Fruit fly (Drosophila melanogaster) whole organism, prepupa: ENCODE measurements around the gene CG13365.

Source experiments
- CG10631 ChIP-seq: fragments of 200-800 bp; sonication (Bioruptor generic); optimal IDR thresholded peaks from 2 replicates; lab custom pipeline; 2016; ENCODE audit warnings: missing biosample characterization, missing genetic modification characterization
- CG10669 ChIP-seq: fragments of 200-800 bp; sonication (Bioruptor generic); optimal IDR thresholded peaks from 3 replicates; lab custom pipeline; 2018; ENCODE audit warnings: missing biosample characterization, mild to moderate bottlenecking, missing genetic modification characterization, moderate library complexity
- CG11762 ChIP-seq: fragments of 200-800 bp; sonication (Bioruptor generic); optimal IDR thresholded peaks from 3 replicates; lab custom pipeline; 2016; ENCODE audit warnings: missing biosample characterization, missing genetic modification characterization; ENCODE audit not compliant: insufficient read depth
- CG11902 ChIP-seq: fragments of 200-800 bp; sonication (Bioruptor generic); optimal IDR thresholded peaks from 3 replicates; lab custom pipeline; 2016; ENCODE audit warnings: missing biosample characterization, missing genetic modification characterization
- CG16779 ChIP-seq: fragments of 200-800 bp; sonication (Bioruptor generic); optimal IDR thresholded peaks from 3 replicates; lab custom pipeline; 2017; ENCODE audit warnings: missing biosample characterization, mild to moderate bottlenecking, missing genetic modification characterization
- CG3032 ChIP-seq: fragments of 200-800 bp; optimal IDR thresholded peaks from 2 replicates; lab custom pipeline; 2019; ENCODE audit warnings: missing biosample characterization, mild to moderate bottlenecking, missing genetic modification characterization, moderate library complexity
- CG31627 ChIP-seq: fragments of 200-800 bp; sonication (Bioruptor generic); optimal IDR thresholded peaks from 3 replicates; lab custom pipeline; 2016; ENCODE audit warnings: missing biosample characterization, missing genetic modification characterization
- CG34406 ChIP-seq: fragments of 200-800 bp; sonication (Bioruptor generic); optimal IDR thresholded peaks from 3 replicates; lab custom pipeline; 2016; ENCODE audit warnings: missing biosample characterization, missing genetic modification characterization
- CG4318 ChIP-seq: fragments of 200-800 bp; sonication (Bioruptor generic); optimal IDR thresholded peaks from 3 replicates; lab custom pipeline; 2017; ENCODE audit warnings: missing biosample characterization, mild to moderate bottlenecking, missing genetic modification characterization
- CG6163 ChIP-seq: fragments of 200-800 bp; sonication (Bioruptor generic); IDR thresholded peaks from 3 replicates; pipeline ENCODE4 v1.3.6; 2022; ENCODE audit warnings: missing biosample characterization, missing genetic modification characterization
- CG6276 ChIP-seq: fragments of 200-800 bp; sonication (Bioruptor generic); optimal IDR thresholded peaks from 2 replicates; lab custom pipeline; 2017; ENCODE audit warnings: missing biosample characterization, mild to moderate bottlenecking, missing genetic modification characterization
- CG6792 ChIP-seq: fragments of 200-800 bp; sonication (Bioruptor generic); optimal IDR thresholded peaks from 3 replicates; lab custom pipeline; 2016; ENCODE audit warnings: missing biosample characterization, missing genetic modification characterization
- CG6808 ChIP-seq: fragments of 200-800 bp; sonication (Bioruptor generic); optimal IDR thresholded peaks from 3 replicates; lab custom pipeline; 2017; ENCODE audit warnings: missing biosample characterization, missing genetic modification characterization, mild to moderate bottlenecking, moderate library complexity, missing genetic modification reagents
- CG6854 ChIP-seq: fragments of 200-800 bp; sonication (Bioruptor generic); optimal IDR thresholded peaks from 2 replicates; lab custom pipeline; 2017; ENCODE audit warnings: missing biosample characterization, mild to moderate bottlenecking, missing genetic modification characterization
- CG7368 ChIP-seq: fragments of 200-800 bp; sonication (Bioruptor generic); optimal IDR thresholded peaks from 3 replicates; lab custom pipeline; 2016; ENCODE audit warnings: missing biosample characterization, missing genetic modification characterization
- CG8119 ChIP-seq: fragments of 200-800 bp; sonication (Bioruptor generic); IDR thresholded peaks from 3 replicates; pipeline ENCODE4 v1.3.6; 2022; ENCODE audit warnings: missing biosample characterization, missing genetic modification characterization
- CG8319 ChIP-seq: fragments of 200-800 bp; sonication (Bioruptor generic); optimal IDR thresholded peaks from 3 replicates; lab custom pipeline; 2016; ENCODE audit warnings: missing biosample characterization, missing genetic modification characterization
- CG8632 ChIP-seq: fragments of 200-800 bp; sonication (Bioruptor generic); optimal IDR thresholded peaks from 3 replicates; lab custom pipeline; 2016; ENCODE audit warnings: missing biosample characterization, missing genetic modification characterization
- CG9139 ChIP-seq: fragments of 200-800 bp; sonication (Bioruptor generic); optimal IDR thresholded peaks from 3 replicates; lab custom pipeline; 2017; ENCODE audit warnings: missing biosample characterization, mild to moderate bottlenecking, missing genetic modification characterization
- Eip75B ChIP-seq: fragments of 200-800 bp; sonication (Bioruptor generic); optimal IDR thresholded peaks from 3 replicates; lab custom pipeline; 2016; ENCODE audit warnings: missing biosample characterization, missing genetic modification characterization
- Eip78C ChIP-seq: fragments of 200-800 bp; sonication (Bioruptor generic); peaks from one replicate; lab custom pipeline; 2016; ENCODE audit warnings: missing biosample characterization, missing genetic modification characterization
- Ets21C ChIP-seq: fragments of 200-800 bp; sonication (Bioruptor generic); optimal IDR thresholded peaks from 3 replicates; lab custom pipeline; 2016; ENCODE audit warnings: missing biosample characterization, missing genetic modification characterization
- Hr38 ChIP-seq: sonication (Bioruptor generic); optimal IDR thresholded peaks from 2 replicates; lab custom pipeline; 2016; ENCODE audit warnings: missing biosample characterization, missing genetic modification characterization
- Hr39 ChIP-seq: fragments of 200-800 bp; sonication (Bioruptor generic); optimal IDR thresholded peaks from 2 replicates; lab custom pipeline; 2016; ENCODE audit warnings: missing biosample characterization, missing genetic modification characterization
- Hr4 ChIP-seq: fragments of 200-800 bp; sonication (Bioruptor generic); optimal IDR thresholded peaks from 3 replicates; lab custom pipeline; 2016; ENCODE audit warnings: missing biosample characterization, missing genetic modification characterization
- OdsH ChIP-seq: fragments of 200-800 bp; sonication (Bioruptor generic); optimal IDR thresholded peaks from 3 replicates; lab custom pipeline; 2016; ENCODE audit warnings: missing biosample characterization, missing genetic modification characterization
- Smox ChIP-seq: fragments of 200-800 bp; sonication (Bioruptor generic); optimal IDR thresholded peaks from 3 replicates; lab custom pipeline; 2016; ENCODE audit warnings: missing biosample characterization, missing genetic modification characterization
- Sox102F ChIP-seq: fragments of 200-800 bp; sonication (Bioruptor generic); optimal IDR thresholded peaks from 2 replicates; lab custom pipeline; 2016; ENCODE audit warnings: missing biosample characterization, mild to moderate bottlenecking, missing genetic modification characterization
- Sox14 ChIP-seq: fragments of 200-800 bp; sonication (Bioruptor generic); optimal IDR thresholded peaks from 3 replicates; lab custom pipeline; 2016; ENCODE audit warnings: missing biosample characterization, missing genetic modification characterization
- Sox15 ChIP-seq: fragments of 200-800 bp; sonication (Bioruptor generic); optimal IDR thresholded peaks from 3 replicates; lab custom pipeline; 2016; ENCODE audit warnings: missing biosample characterization, missing genetic modification characterization
- acj6 ChIP-seq: fragments of 200-800 bp; sonication (Bioruptor generic); optimal IDR thresholded peaks from 3 replicates; lab custom pipeline; 2016; ENCODE audit warnings: missing biosample characterization, missing genetic modification characterization
- cyc ChIP-seq: fragments of 200-800 bp; sonication (Bioruptor generic); optimal IDR thresholded peaks from 3 replicates; lab custom pipeline; 2016; ENCODE audit warnings: missing biosample characterization, missing genetic modification characterization
- dac ChIP-seq: fragments of 200-800 bp; sonication (Bioruptor generic); optimal IDR thresholded peaks from 2 replicates; lab custom pipeline; 2017; ENCODE audit warnings: missing biosample characterization, mild to moderate bottlenecking, missing genetic modification characterization
- dsx ChIP-seq: fragments of 200-800 bp; optimal IDR thresholded peaks from 3 replicates; lab custom pipeline; 2019; ENCODE audit warnings: missing biosample characterization, mild to moderate bottlenecking, missing genetic modification characterization, moderate library complexity; ENCODE audit not compliant: poor library complexity, severe bottlenecking
- esn ChIP-seq: fragments of 200-800 bp; sonication (Bioruptor generic); optimal IDR thresholded peaks from 2 replicates; lab custom pipeline; 2016; ENCODE audit warnings: missing biosample characterization, mild to moderate bottlenecking, missing genetic modification characterization, moderate library complexity
- fkh ChIP-seq: fragments of 200-800 bp; sonication (Bioruptor generic); optimal IDR thresholded peaks from 3 replicates; lab custom pipeline; 2017; ENCODE audit warnings: missing biosample characterization, mild to moderate bottlenecking, missing genetic modification characterization, moderate library complexity
- lz ChIP-seq: fragments of 200-800 bp; sonication (Bioruptor generic); optimal IDR thresholded peaks from 3 replicates; lab custom pipeline; 2016; ENCODE audit warnings: missing biosample characterization, missing genetic modification characterization
- pdm3 ChIP-seq: fragments of 200-800 bp; sonication (Bioruptor generic); optimal IDR thresholded peaks from 3 replicates; lab custom pipeline; 2016; ENCODE audit warnings: missing biosample characterization, missing genetic modification characterization
- spab ChIP-seq: fragments of 200-800 bp; sonication (Bioruptor generic); optimal IDR thresholded peaks from 2 replicates; lab custom pipeline; 2017; ENCODE audit warnings: missing biosample characterization, mild to moderate bottlenecking, missing genetic modification characterization, missing genetic modification reagents
- svp ChIP-seq: fragments of 200-800 bp; sonication (Bioruptor generic); peaks from one replicate; lab custom pipeline; 2016; ENCODE audit warnings: missing biosample characterization, missing genetic modification characterization
- topi ChIP-seq: fragments of 200-800 bp; sonication (Bioruptor generic); optimal IDR thresholded peaks from 3 replicates; lab custom pipeline; 2016; ENCODE audit warnings: missing biosample characterization, missing genetic modification characterization
- vri ChIP-seq: fragments of 200-800 bp; sonication (Bioruptor generic); optimal IDR thresholded peaks from 3 replicates; lab custom pipeline; 2016; ENCODE audit warnings: missing biosample characterization, mild to moderate bottlenecking, missing genetic modification characterization

CG13365 gene

dm6 chrX:621132-621555 is at the start of gene CG13365, which contains the start of gene Vsp37A:
TSS of gene CG13365 (minus strand) at chrX:621215.
TSS of gene Vsp37A (plus strand) at chrX:621530.
- TF ChIP-seq Sox15 (GFP tag; lab: Kevin White, UChicago) (peak; percentile 8), CG6163 (GFP tag; lab: Robert Waterston, UW) (no peak), Eip78C (GFP tag; lab: Kevin White, UChicago) (peak; percentile 75), esn (peak; percentile 48), Hr39 (peak; percentile 56), CG3032 (tag; lab: Kevin White, UChicago) (peak; percentile 30), Eip75B (peak; percentile 39), CG6808 (GFP tag; lab: Kevin White, UChicago) (peak; percentile 64), topi (GFP tag; lab: Kevin White, UChicago) (peak; percentile 5), CG8319 (GFP tag; lab: Kevin White, UChicago) (peak; percentile 4), CG11902 (GFP tag; lab: Kevin White, UChicago) (peak; percentile 10), Hr4 (GFP tag; lab: Kevin White, UChicago) (peak; percentile 25), Sox14 (peak; percentile 66), CG8632 (GFP tag; lab: Kevin White, UChicago) (no peak), CG11762 (GFP tag; lab: Kevin White, UChicago) (no peak), dac (no peak), CG10631 (GFP tag; lab: Kevin White, UChicago) (peak; percentile 41), CG16779 (tag; lab: Kevin White, UChicago) (no peak), CG9139 (no peak), CG31627 (GFP tag; lab: Kevin White, UChicago) (peak; percentile 24), cyc (GFP tag; lab: Kevin White, UChicago) (peak; percentile 22), OdsH (peak; percentile 44), svp (GFP tag; lab: Kevin White, UChicago) (peak; percentile 77), fkh (GFP tag; lab: Kevin White, UChicago) (peak; percentile 96), dsx (GFP tag; lab: Kevin White, UChicago) (peak; percentile 14), lz (GFP tag; lab: Kevin White, UChicago) (peak; percentile 35), pdm3 (GFP tag; lab: Kevin White, UChicago) (no peak), Ets21C (GFP tag; lab: Kevin White, UChicago) (peak; percentile 30), Sox102F (GFP tag; lab: Kevin White, UChicago) (no peak)

dm6 chrX:658021-658420 is 37.0 kb upstream of the CG13365 start:
- TF ChIP-seq Eip78C (GFP tag; lab: Kevin White, UChicago) (peak; percentile 16), vri (no peak)

dm6 chrX:656380-656925 is 35.4 kb upstream of the CG13365 start:
- TF ChIP-seq CG8632 (GFP tag; lab: Kevin White, UChicago): no peak
- TF ChIP-seq cyc (GFP tag; lab: Kevin White, UChicago): no peak
- TF ChIP-seq CG10631 (GFP tag; lab: Kevin White, UChicago): no peak
- no peak for TF ChIP-seq spab (GFP tag; lab: Kevin White, UChicago)
- TF ChIP-seq fkh (GFP tag; lab: Kevin White, UChicago): no peak
- TF ChIP-seq CG6163 (GFP tag; lab: Robert Waterston, UW): no peak
- TF ChIP-seq CG8319 (GFP tag; lab: Kevin White, UChicago): no peak
- no peak for TF ChIP-seq CG34406 (GFP tag; lab: Kevin White, UChicago)
- TF ChIP-seq dsx (GFP tag; lab: Kevin White, UChicago): no peak
- TF ChIP-seq CG6792: no peak
- TF ChIP-seq topi (GFP tag; lab: Kevin White, UChicago): no peak
- TF ChIP-seq CG7368: no peak
- TF ChIP-seq CG6276 (GFP tag; lab: Kevin White, UChicago): no peak
- peak; percentile 2 for TF ChIP-seq CG6808 (GFP tag; lab: Kevin White, UChicago)
- TF ChIP-seq svp (GFP tag; lab: Kevin White, UChicago): no peak
- TF ChIP-seq Smox (GFP tag; lab: Kevin White, UChicago): no peak
- TF ChIP-seq CG11902 (GFP tag; lab: Kevin White, UChicago): no peak
- TF ChIP-seq CG8119 (GFP tag; lab: Robert Waterston, UW): no peak
- no peak for TF ChIP-seq Ets21C (GFP tag; lab: Kevin White, UChicago)
- no peak for TF ChIP-seq CG6854 (GFP tag; lab: Kevin White, UChicago)
- no peak for TF ChIP-seq acj6 (GFP tag; lab: Kevin White, UChicago)
- no peak for TF ChIP-seq CG10669 (GFP tag; lab: Kevin White, UChicago)
- no peak for TF ChIP-seq CG4318 (GFP tag; lab: Kevin White, UChicago)
- TF ChIP-seq CG9139: peak; percentile 9
- TF ChIP-seq Eip78C (GFP tag; lab: Kevin White, UChicago): peak; percentile 14
- no peak for TF ChIP-seq Hr38
